Worm (Caenorhabditis elegans) whole organism, L2 larva: ENCODE results near the gene gtl-2.

Experiments used
- Y55F3AM.14 ChIP-seq: fragments of 200-800 bp; sonication (Bioruptor generic); optimal IDR thresholded peaks from 2 replicates; lab custom pipeline; 2018; ENCODE audit warnings: mild to moderate bottlenecking, missing genetic modification characterization, missing compliant biosample characterization
- ama-1 ChIP-seq: fragments of 150-350 bp; optimal IDR thresholded peaks from 2 replicates; lab custom pipeline; 2018; ENCODE audit warnings: inconsistent platforms
- ceh-82 ChIP-seq: fragments of 150-350 bp; optimal IDR thresholded peaks from 2 replicates; lab custom pipeline; 2014; ENCODE audit warnings: missing biosample characterization, missing genetic modification characterization
- elt-1 ChIP-seq: fragments of 150-350 bp; optimal IDR thresholded peaks from 2 replicates; lab custom pipeline; 2014; ENCODE audit warnings: missing biosample characterization, missing genetic modification characterization
- lin-13 ChIP-seq: fragments of 150-350 bp; optimal IDR thresholded peaks from 2 replicates; lab custom pipeline; 2014; ENCODE audit warnings: missing biosample characterization, missing genetic modification reagents, missing genetic modification characterization
- nhr-11 ChIP-seq: fragments of 150-350 bp; optimal IDR thresholded peaks from 2 replicates; lab custom pipeline; 2014; ENCODE audit warnings: missing biosample characterization, missing genetic modification characterization
- nhr-237 ChIP-seq: fragments of 150-350 bp; optimal IDR thresholded peaks from 2 replicates; lab custom pipeline; 2014; ENCODE audit warnings: missing biosample characterization, missing genetic modification characterization
- nhr-25 ChIP-seq: fragments of 150-350 bp; sonication (generic microtip); optimal IDR thresholded peaks from 3 replicates; lab custom pipeline; 2014; ENCODE audit warnings: missing biosample characterization, missing genetic modification characterization
- nhr-77 ChIP-seq: fragments of 150-350 bp; optimal IDR thresholded peaks from 2 replicates; lab custom pipeline; 2014; ENCODE audit warnings: missing biosample characterization, missing genetic modification characterization
- skn-1 ChIP-seq: sonication (generic microtip); optimal IDR thresholded peaks from 2 replicates; lab custom pipeline; 2017; ENCODE audit warnings: missing biosample characterization, missing genetic modification characterization
- unc-39 ChIP-seq: fragments of 150-350 bp; optimal IDR thresholded peaks from 2 replicates; lab custom pipeline; 2014; ENCODE audit warnings: missing biosample characterization, missing genetic modification characterization

ce11 chrIV:11223878-11224277 is 49.4 kb upstream of the gtl-2 start, which contains the start of gene C29F4.3:
- no peak for TF ChIP-seq skn-1
- no peak for TF ChIP-seq ama-1 (lab: Kevin White, UChicago)
- TF ChIP-seq unc-39 (tag; lab: Kevin White, UChicago) = no peak
- no peak for TF ChIP-seq nhr-237 (tag; lab: Kevin White, UChicago)
- no peak for TF ChIP-seq nhr-25 (tag; lab: Kevin White, UChicago)
- TF ChIP-seq lin-13 (GFP tag; lab: Kevin White, UChicago) = no peak
- TF ChIP-seq nhr-11 (tag; lab: Kevin White, UChicago) = no peak
- no peak for TF ChIP-seq elt-1 (tag; lab: Kevin White, UChicago)
- no peak for TF ChIP-seq ceh-82 (tag; lab: Kevin White, UChicago)
- no peak for TF ChIP-seq nhr-77 (tag; lab: Kevin White, UChicago)
- TF ChIP-seq Y55F3AM.14 = no peak
